Worm (Caenorhabditis elegans): ENCODE measurements around the gene ssup-72.

ssup-72 gene

ce11 chrII:6822347-6822746 is 45.9 kb downstream of the ssup-72 start (continued):
- TF ChIP-seq unc-55 (GFP tag; optimal IDR thresholded peaks at IDR 0.05) (peak; percentile 37), sma-9 (GFP tag; optimal IDR thresholded peaks at IDR 0.05) (peak; percentile 91), sma-9 (tag; optimal IDR thresholded peaks at IDR 0.05) (no peak), mab-5 (tag; optimal IDR thresholded peaks at IDR 0.05) (peak; percentile 68), nhr-237 (tag; optimal IDR thresholded peaks at IDR 0.05) (no peak), ceh-16 (tag; optimal IDR thresholded peaks at IDR 0.05) (peak; percentile 94), lin-11 (tag; optimal IDR thresholded peaks at IDR 0.05) (no peak), C34F6.9 (tag; optimal IDR thresholded peaks at IDR 0.05) (no peak), ama-1 (optimal IDR thresholded peaks at IDR 0.05) (no peak), dmd-4 (tag; optimal IDR thresholded peaks at IDR 0.05) (no peak), fos-1 (tag; optimal IDR thresholded peaks at IDR 0.05) (peak; percentile 92), lin-13 (GFP tag; optimal IDR thresholded peaks at IDR 0.05) (peak; percentile 20), elt-3 (tag; optimal IDR thresholded peaks at IDR 0.05) (no peak), snpc-4 (tag; optimal IDR thresholded peaks at IDR 0.05) (no peak), ZK546.5 (tag; optimal IDR thresholded peaks at IDR 0.05) (no peak), mdl-1 (tag; optimal IDR thresholded peaks at IDR 0.05) (peak; percentile 32 to 56), zag-1 (tag; optimal IDR thresholded peaks at IDR 0.05) (no peak)

ce11 chrII:6823233-6823632 is 46.8 kb downstream of the ssup-72 start:
- TF ChIP-seq egl-27 (tag; optimal IDR thresholded peaks at IDR 0.05) (no peak), mdl-1 (tag; optimal IDR thresholded peaks at IDR 0.05) (peak in 1 of 2 experiments; percentile 29), nhr-25 (tag; optimal IDR thresholded peaks at IDR 0.05) (peak; percentile 80), skn-1 (tag; optimal IDR thresholded peaks at IDR 0.05) (no peak), elt-3 (tag; optimal IDR thresholded peaks at IDR 0.05) (no peak), Y55F3AM.14 (GFP tag; optimal IDR thresholded peaks at IDR 0.05) (peak; percentile 8), R02D3.7 (tag; optimal IDR thresholded peaks at IDR 0.05) (no peak), elt-1 (tag; optimal IDR thresholded peaks at IDR 0.05) (no peak), nhr-237 (tag; optimal IDR thresholded peaks at IDR 0.05) (no peak), sma-3 (GFP tag; optimal IDR thresholded peaks at IDR 0.05) (no peak), nhr-23 (tag; optimal IDR thresholded peaks at IDR 0.05) (no peak), aly-2 (tag; optimal IDR thresholded peaks at IDR 0.05) (no peak), sem-4 (tag; optimal IDR thresholded peaks at IDR 0.05) (peak; percentile 88), zag-1 (tag; optimal IDR thresholded peaks at IDR 0.05) (peak; percentile 22), C34F6.9 (tag; optimal IDR thresholded peaks at IDR 0.05) (peak; percentile 31), lin-39 (tag; optimal IDR thresholded peaks at IDR 0.05) (peak; percentile 46), mab-5 (tag; optimal IDR thresholded peaks at IDR 0.05) (peak; percentile 92), ZK546.5 (tag; optimal IDR thresholded peaks at IDR 0.05) (no peak), unc-55 (GFP tag; optimal IDR thresholded peaks at IDR 0.05) (no peak), ceh-16 (tag; optimal IDR thresholded peaks at IDR 0.05) (peak; percentile 72), gmeb-1 (tag; optimal IDR thresholded peaks at IDR 0.05) (no peak), unc-62 (GFP tag; optimal IDR thresholded peaks at IDR 0.05) (peak; percentile 92), snpc-4 (tag; optimal IDR thresholded peaks at IDR 0.05) (peak; percentile 31), nhr-12 (tag; optimal IDR thresholded peaks at IDR 0.05) (no peak), nhr-77 (tag; optimal IDR thresholded peaks at IDR 0.05) (no peak), nhr-11 (tag; optimal IDR thresholded peaks at IDR 0.05) (no peak), ceh-82 (tag; optimal IDR thresholded peaks at IDR 0.05) (no peak), ztf-4 (tag; optimal IDR thresholded peaks at IDR 0.05) (peak; percentile 23), crh-2 (tag; optimal IDR thresholded peaks at IDR 0.05) (peak; percentile 53), F13H6.1 (tag; optimal IDR thresholded peaks at IDR 0.05) (peak; percentile 68), alr-1 (tag; optimal IDR thresholded peaks at IDR 0.05) (no peak), mbf-1 (tag; optimal IDR thresholded peaks at IDR 0.05) (no peak), ztf-1 (GFP tag; conservative IDR thresholded peaks at IDR 0.05) (no peak), ama-1 (optimal IDR thresholded peaks at IDR 0.05) (no peak), unc-39 (tag; optimal IDR thresholded peaks at IDR 0.05) (no peak), nhr-10 (tag; optimal IDR thresholded peaks at IDR 0.05) (no peak), blmp-1 (tag; optimal IDR thresholded peaks at IDR 0.05; ENCODE audit: insufficient read depth) (no peak), lsy-2 (tag; optimal IDR thresholded peaks at IDR 0.05) (peak in 1 of 2 experiments; percentile 53), ztf-11 (tag; optimal IDR thresholded peaks at IDR 0.05) (no peak), nhr-21 (tag; optimal IDR thresholded peaks at IDR 0.05) (no peak), nhr-129 (tag; optimal IDR thresholded peaks at IDR 0.05) (peak; percentile 63), peb-1 (tag; optimal IDR thresholded peaks at IDR 0.05) (no peak), lin-11 (tag; optimal IDR thresholded peaks at IDR 0.05) (no peak), dmd-4 (tag; optimal IDR thresholded peaks at IDR 0.05) (no peak), sma-9 (GFP tag; optimal IDR thresholded peaks at IDR 0.05) (peak; percentile 78), sma-9 (tag; optimal IDR thresholded peaks at IDR 0.05) (no peak), fos-1 (tag; optimal IDR thresholded peaks at IDR 0.05) (no peak), nhr-6 (tag; optimal IDR thresholded peaks at IDR 0.05) (no peak), lin-13 (GFP tag; optimal IDR thresholded peaks at IDR 0.05) (no peak)

Data from whole organism, L2 larva.